Worm (Caenorhabditis elegans) whole organism, midembryonic: ENCODE results near the gene B0285.6.

Experiments used
- T22C8.4 ChIP-seq: fragments of 200-800 bp; sonication (Bioruptor generic); IDR thresholded peaks from 2 replicates; pipeline ENCODE4 v1.3.6; 2022; ENCODE audit warnings: missing genetic modification characterization, missing compliant biosample characterization
- cog-1 ChIP-seq: sonication (generic microtip); optimal IDR thresholded peaks from 2 replicates; lab custom pipeline; 2016; ENCODE audit warnings: missing genetic modification characterization, missing compliant biosample characterization
- flt-1 ChIP-seq: fragments of 200-800 bp; sonication (Bioruptor generic); IDR thresholded peaks from 2 replicates; pipeline ENCODE4 v1.3.6; 2022; ENCODE audit warnings: missing genetic modification characterization, missing compliant biosample characterization
- klf-2 ChIP-seq: fragments of 200-800 bp; sonication (Bioruptor generic); conservative IDR thresholded peaks from 2 replicates; pipeline ENCODE4 v1.3.6; 2022; ENCODE audit warnings: missing genetic modification reagents, missing genetic modification characterization, missing compliant biosample characterization
- med-1 ChIP-seq: sonication (generic microtip); optimal IDR thresholded peaks from 2 replicates; lab custom pipeline; 2017; ENCODE audit warnings: missing genetic modification characterization, mild to moderate bottlenecking, missing compliant biosample characterization, antibody characterized with exemption, missing genetic modification reagents; ENCODE audit not compliant: insufficient read depth
- ref-1 ChIP-seq: fragments of 200-800 bp; sonication (Bioruptor generic); conservative IDR thresholded peaks from 2 replicates; pipeline ENCODE4 v1.3.6; 2022; ENCODE audit warnings: missing genetic modification reagents, missing genetic modification characterization, missing compliant biosample characterization
- tab-1 ChIP-seq: fragments of 200-800 bp; sonication (Bioruptor generic); IDR thresholded peaks from 2 replicates; pipeline ENCODE4 v1.3.6; 2022; ENCODE audit warnings: missing genetic modification characterization, missing compliant biosample characterization
- ztf-23 ChIP-seq: fragments of 200-800 bp; sonication (Bioruptor generic); IDR thresholded peaks from 2 replicates; pipeline ENCODE4 v1.3.6; 2022; ENCODE audit warnings: missing genetic modification reagents, missing genetic modification characterization, missing compliant biosample characterization
- ztf-29 ChIP-seq: fragments of 200-800 bp; sonication (Bioruptor generic); IDR thresholded peaks from 2 replicates; pipeline ENCODE4 v1.3.6; 2022; ENCODE audit warnings: missing genetic modification reagents, missing genetic modification characterization, missing compliant biosample characterization

The B0285.6 gene

DNA sequence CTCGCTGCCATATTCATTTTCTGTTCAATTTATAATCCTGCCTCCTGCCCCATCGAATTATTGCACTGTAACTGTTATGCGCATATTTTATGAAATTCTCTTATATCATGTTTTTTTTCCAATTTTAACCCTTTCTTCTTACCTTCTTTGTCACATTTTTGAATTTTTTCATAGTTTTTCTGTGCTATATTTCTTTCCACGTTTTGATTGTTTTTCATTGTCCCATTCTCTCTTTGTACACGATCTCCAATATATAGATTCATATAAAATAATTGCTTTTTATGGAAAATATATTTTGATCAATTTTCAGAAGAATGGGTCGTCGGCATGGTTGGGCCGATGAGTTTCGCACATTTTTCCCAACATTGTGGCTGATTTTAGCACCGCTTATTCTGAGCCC, at the start of gene B0285.6:
TSS of gene B0285.6 (plus strand) at position 301 of the 400 bp plus-strand sequence.
- no peak for TF ChIP-seq T22C8.4 (GFP tag; lab: Robert Waterston, UW)
- no peak for TF ChIP-seq tab-1 (GFP tag; lab: Robert Waterston, UW)
- TF ChIP-seq ztf-29: no peak
- no peak for TF ChIP-seq ztf-23
- TF ChIP-seq flt-1 (GFP tag; lab: Robert Waterston, UW): no peak
- TF ChIP-seq cog-1 (tag; lab: Kevin White, UChicago): no peak
- TF ChIP-seq ref-1: no peak
- TF ChIP-seq klf-2 (GFP tag; lab: Robert Waterston, UW): no peak
- TF ChIP-seq med-1 (GFP tag; lab: Kevin White, UChicago): no peak

DNA sequence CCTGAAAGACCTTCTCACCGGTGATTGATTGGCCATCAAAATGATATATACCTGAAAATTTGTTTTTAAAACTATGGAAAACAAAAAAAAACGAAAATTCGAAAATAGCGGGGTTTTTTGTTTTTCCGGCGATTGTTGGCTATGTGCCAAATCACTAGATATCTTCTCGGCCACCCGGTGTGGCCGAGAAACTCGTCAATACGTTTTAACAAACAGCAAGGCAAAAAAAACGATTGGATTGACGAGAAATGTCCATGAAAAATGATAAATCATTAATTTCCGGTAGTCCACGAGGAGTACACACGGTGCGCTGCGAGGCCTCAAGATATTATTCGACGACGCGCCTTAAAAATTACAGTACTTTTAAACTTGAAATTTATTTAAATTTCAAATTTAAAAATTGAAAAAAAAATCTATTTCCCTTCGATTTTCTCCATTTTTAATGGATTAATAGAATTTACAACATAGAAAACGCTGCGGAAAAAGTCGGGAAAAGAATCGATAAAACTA, 48.9 kb upstream of the B0285.6 start, which contains the start of gene R10E4.11:
TSS of gene R10E4.11 (minus strand) at position 51 of the 510 bp plus-strand sequence.
- TF ChIP-seq T22C8.4 (GFP tag; lab: Robert Waterston, UW) (no peak), tab-1 (GFP tag; lab: Robert Waterston, UW) (no peak), cog-1 (tag; lab: Kevin White, UChicago) (no peak), ref-1 (no peak), med-1 (GFP tag; lab: Kevin White, UChicago) (no peak), flt-1 (GFP tag; lab: Robert Waterston, UW) (no peak), ztf-23 (no peak), klf-2 (GFP tag; lab: Robert Waterston, UW) (no peak), ztf-29 (no peak)

DNA sequence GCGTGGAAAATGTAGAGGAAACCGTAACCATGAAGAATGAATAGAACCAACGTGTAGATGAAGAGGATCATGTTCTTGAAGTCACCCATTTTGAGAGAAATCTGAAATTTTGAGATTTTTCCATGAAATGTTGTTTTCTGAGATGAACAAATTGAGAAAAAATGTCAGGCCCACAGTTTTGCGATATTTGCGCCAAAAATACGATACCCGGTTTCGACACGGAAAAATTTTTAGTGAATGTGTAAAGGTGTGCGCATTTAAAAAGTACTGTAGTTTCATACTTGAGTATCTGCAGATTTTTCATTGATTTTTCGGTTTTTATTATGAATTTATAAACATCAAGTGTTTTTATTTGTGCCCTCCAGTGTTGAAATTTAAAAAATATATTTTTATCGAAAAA, 47.6 kb upstream of the B0285.6 start, which contains the start of gene R10E4.9:
TSS of gene R10E4.9 (minus strand) at position 101 of the 400 bp plus-strand sequence.
- TF ChIP-seq klf-2 (GFP tag; lab: Robert Waterston, UW) (no peak), ref-1 (no peak), ztf-29 (no peak), cog-1 (tag; lab: Kevin White, UChicago) (no peak), ztf-23 (no peak), med-1 (GFP tag; lab: Kevin White, UChicago) (no peak), flt-1 (GFP tag; lab: Robert Waterston, UW) (no peak), T22C8.4 (GFP tag; lab: Robert Waterston, UW) (no peak), tab-1 (GFP tag; lab: Robert Waterston, UW) (no peak)

DNA sequence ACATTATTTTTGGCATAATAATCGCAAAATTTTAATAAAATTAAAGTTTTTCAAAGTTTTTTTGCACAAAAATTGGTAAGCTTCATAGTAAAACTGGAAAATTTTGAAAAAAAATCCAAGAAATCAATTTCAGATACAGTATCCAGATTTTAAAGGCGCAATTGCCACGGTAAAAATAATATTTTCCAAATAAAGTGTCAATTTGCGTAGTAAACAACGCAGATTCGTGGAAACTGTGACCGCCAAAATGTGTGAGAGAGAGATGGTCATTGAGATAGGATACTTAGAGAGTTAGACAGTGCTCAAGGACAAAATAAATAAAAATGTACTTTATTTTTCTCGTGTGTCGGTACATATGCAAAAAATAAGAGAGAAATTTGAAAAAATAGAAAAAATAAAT, 47.1 kb upstream of the B0285.6 start:
- TF ChIP-seq med-1 (GFP tag; lab: Kevin White, UChicago): no peak

DNA sequence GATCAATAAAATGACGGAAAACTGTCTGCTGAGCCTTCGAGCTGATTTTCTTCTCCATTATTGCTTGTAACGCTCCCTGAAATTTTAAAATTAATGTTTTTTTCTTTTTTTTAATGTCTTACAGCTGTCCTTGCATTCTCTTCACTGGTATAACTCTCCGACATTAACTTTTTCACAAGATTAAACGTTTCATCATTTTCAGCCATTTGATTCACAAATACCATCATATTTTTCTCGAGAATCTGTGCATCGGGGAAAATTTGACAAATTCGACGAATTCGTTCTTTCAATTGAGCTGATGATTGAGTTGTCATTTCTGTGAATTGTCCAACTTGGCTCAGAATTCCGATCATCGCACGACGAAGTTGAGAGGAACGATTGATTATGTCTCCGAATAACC, 40.6 kb upstream of the B0285.6 start:
- TF ChIP-seq ztf-29 (no peak), med-1 (GFP tag; lab: Kevin White, UChicago) (no peak), tab-1 (GFP tag; lab: Robert Waterston, UW) (no peak), klf-2 (GFP tag; lab: Robert Waterston, UW) (no peak), flt-1 (GFP tag; lab: Robert Waterston, UW) (no peak), ztf-23 (no peak), T22C8.4 (GFP tag; lab: Robert Waterston, UW) (no peak), cog-1 (tag; lab: Kevin White, UChicago) (no peak), ref-1 (no peak)

DNA sequence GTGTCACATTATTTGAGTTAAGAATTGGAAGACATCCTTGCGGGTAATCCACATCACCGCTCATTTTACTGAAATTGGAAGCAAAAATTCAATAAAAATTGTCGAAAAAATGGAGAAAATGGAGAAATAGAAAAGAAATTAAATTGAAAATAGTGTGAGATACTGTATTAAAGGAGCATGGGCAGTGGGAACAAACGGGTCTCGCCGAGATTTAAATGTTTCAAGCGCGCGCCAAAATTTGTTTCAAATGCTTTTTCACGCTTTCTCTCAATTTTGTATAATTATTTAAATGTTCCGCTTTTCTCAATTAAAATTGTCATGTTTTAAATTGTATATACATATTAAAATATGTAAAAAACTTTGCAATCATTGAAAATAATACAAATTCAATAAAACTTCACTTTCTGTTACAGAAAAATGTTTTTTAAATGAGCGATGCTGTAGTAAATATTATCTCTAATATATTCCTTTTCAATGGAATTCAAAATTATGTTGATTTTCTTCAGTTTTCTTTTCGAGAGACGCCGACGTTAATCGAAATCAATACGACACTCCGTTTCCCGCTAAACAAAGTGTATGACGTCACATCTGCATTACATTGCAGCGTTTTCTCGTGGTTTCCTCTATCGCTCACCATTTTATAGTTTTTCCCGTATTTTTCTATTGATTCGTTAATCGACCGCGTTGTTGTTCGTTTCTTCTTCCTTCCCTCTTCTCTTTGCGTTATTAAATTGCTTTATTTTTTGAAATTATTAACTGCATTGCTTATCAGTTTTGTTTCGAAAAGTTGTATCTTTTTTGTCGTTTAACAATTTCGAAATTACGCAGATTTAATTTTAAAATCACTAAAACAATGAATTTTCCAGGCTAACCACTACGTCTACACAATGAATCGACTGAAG, 36.6 kb upstream of the B0285.6 start, which contains the start of the genes evl-14 and dcn-1:
TSS of gene evl-14 (minus strand) at position 68 of the 902 bp plus-strand sequence.
TSS of gene dcn-1 (plus strand) at position 852 of the 902 bp plus-strand sequence.
- TF ChIP-seq ztf-29 (no peak), flt-1 (GFP tag; lab: Robert Waterston, UW) (peak; percentile 49; the same call in 1 of the 2 replicates), tab-1 (GFP tag; lab: Robert Waterston, UW) (no peak), cog-1 (tag; lab: Kevin White, UChicago) (peak; percentile 41), med-1 (GFP tag; lab: Kevin White, UChicago) (no peak), ztf-23 (no peak), klf-2 (GFP tag; lab: Robert Waterston, UW) (no peak), T22C8.4 (GFP tag; lab: Robert Waterston, UW) (no peak), ref-1 (no peak)

DNA sequence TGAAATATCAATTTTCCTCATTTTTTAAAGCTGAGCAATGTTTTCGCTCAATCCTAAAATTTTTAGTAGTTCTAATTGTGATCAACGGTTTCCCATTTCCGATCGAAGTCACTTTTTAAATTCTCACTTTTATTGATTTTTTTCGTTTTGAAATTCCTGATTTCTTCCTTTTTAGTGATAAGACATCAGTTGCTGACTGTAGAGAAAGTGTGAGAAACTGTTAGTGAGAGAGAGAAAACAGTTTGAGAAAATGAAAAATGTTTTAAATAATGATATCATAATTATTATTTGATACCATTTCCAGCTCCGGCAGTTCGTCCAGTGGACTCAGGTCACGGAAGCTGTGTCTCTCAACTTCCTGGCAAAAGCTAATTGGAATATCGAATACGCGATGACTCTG, 35.4 kb upstream of the B0285.6 start:
- TF ChIP-seq ztf-23: no peak
- no peak for TF ChIP-seq ztf-29
- TF ChIP-seq med-1 (GFP tag; lab: Kevin White, UChicago): no peak
- TF ChIP-seq T22C8.4 (GFP tag; lab: Robert Waterston, UW): no peak
- no peak for TF ChIP-seq ref-1
- TF ChIP-seq flt-1 (GFP tag; lab: Robert Waterston, UW): no peak
- no peak for TF ChIP-seq tab-1 (GFP tag; lab: Robert Waterston, UW)
- no peak for TF ChIP-seq cog-1 (tag; lab: Kevin White, UChicago)
- TF ChIP-seq klf-2 (GFP tag; lab: Robert Waterston, UW): no peak

DNA sequence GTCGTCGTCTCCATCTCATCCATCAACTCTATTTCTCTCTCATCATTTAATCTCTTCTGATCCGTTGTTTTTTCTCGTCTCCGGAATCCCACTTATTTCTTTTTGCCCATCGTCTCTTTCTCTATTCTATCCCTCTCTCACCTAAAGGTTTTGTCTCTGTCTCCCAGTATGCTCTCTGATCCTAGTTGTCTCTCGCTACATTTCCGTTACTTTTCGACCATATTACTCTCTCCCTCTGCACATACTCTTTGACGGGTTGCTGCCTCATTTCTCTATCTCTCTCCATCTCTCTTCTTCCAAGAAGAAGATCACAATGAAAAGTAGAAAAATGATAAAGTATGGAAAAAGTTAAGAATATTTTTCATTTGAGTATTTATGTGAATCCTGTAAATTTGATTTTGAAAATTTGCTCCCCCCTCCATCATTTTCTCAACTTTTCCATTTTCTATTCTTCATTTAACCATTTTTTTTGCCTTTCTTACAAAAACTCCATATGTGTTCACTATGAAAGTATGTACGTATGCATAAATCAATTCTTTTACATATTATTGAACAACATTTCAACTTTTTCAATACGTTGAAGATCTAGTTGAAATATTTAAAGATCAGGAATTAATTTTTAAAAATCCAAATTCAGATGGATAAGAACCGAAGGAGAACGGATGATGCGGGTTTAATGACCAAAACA, 32.7 kb upstream of the B0285.6 start, which contains the start of gene tag-131:
TSS of gene tag-131 (plus strand) at position 638 of the 688 bp plus-strand sequence.
- TF ChIP-seq ref-1 (no peak), tab-1 (GFP tag; lab: Robert Waterston, UW) (no peak), med-1 (GFP tag; lab: Kevin White, UChicago) (no peak), ztf-29 (no peak)

DNA sequence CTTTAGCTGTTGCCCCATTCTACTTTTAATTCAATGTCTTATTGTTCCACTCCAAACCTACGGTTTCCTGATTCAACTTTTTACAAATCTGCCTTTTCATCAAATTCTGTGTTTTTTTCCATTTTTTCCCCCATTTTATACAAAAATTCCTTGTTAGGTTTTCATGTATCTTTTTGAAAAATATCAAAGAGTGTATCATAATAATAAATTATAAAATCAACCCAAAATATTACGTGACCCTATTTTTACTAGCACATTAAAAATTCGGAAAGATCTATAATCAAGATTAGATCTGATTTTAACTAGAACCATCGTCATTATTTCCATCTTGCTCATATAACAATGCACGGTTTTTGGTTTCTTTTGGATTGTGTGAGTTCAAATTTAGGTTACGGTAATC, 29.8 kb upstream of the B0285.6 start, which contains the start of gene H38K22.6:
TSS of gene H38K22.6 (plus strand) at position 301 of the 400 bp plus-strand sequence.
- no peak for TF ChIP-seq klf-2 (GFP tag; lab: Robert Waterston, UW)
- TF ChIP-seq ref-1: no peak
- TF ChIP-seq flt-1 (GFP tag; lab: Robert Waterston, UW): no peak
- no peak for TF ChIP-seq med-1 (GFP tag; lab: Kevin White, UChicago)
